Worm (Caenorhabditis elegans) whole organism, young adult: ENCODE measurements around the gene acs-4.

Experiments
- B0019.2 ChIP-seq: fragments of 200-800 bp; sonication (Bioruptor generic); conservative IDR thresholded peaks from 2 replicates; pipeline ENCODE4 v1.3.6; 2022; ENCODE audit warnings: missing genetic modification reagents, missing genetic modification characterization, missing compliant biosample characterization
- B0336.3 ChIP-seq: fragments of 200-800 bp; sonication (Bioruptor generic); IDR thresholded peaks from 2 replicates; pipeline ENCODE4 v1.3.6; 2022; ENCODE audit warnings: missing genetic modification characterization, missing compliant biosample characterization
- F22D6.2 ChIP-seq: sonication (generic microtip); optimal IDR thresholded peaks from 2 replicates; lab custom pipeline; 2016; ENCODE audit warnings: mild to moderate bottlenecking, missing genetic modification characterization, missing compliant biosample characterization
- F33H1.4 ChIP-seq: fragments of 200-800 bp; sonication (Bioruptor generic); IDR thresholded peaks from 2 replicates; pipeline ENCODE4 v1.3.6; 2022; ENCODE audit warnings: missing genetic modification reagents, missing genetic modification characterization, missing compliant biosample characterization
- F37B4.10 ChIP-seq: fragments of 200-800 bp; sonication (Bioruptor generic); IDR thresholded peaks from 2 replicates; pipeline ENCODE4 v1.3.6; 2022; ENCODE audit warnings: missing genetic modification characterization, missing compliant biosample characterization
- F52B5.7 ChIP-seq: sonication (generic microtip); optimal IDR thresholded peaks from 2 replicates; lab custom pipeline; 2016; ENCODE audit warnings: mild to moderate bottlenecking, missing genetic modification characterization, missing compliant biosample characterization
- F57C9.4 ChIP-seq: sonication (generic microtip); optimal IDR thresholded peaks from 2 replicates; lab custom pipeline; 2017; ENCODE audit warnings: mild to moderate bottlenecking, missing genetic modification characterization, missing compliant biosample characterization
- K11D2.4 ChIP-seq: fragments of 200-800 bp; sonication (Bioruptor generic); IDR thresholded peaks from 2 replicates; pipeline ENCODE4 v1.3.6; 2022; ENCODE audit warnings: missing genetic modification reagents, missing genetic modification characterization, missing compliant biosample characterization
- K12H6.12 ChIP-seq: fragments of 200-800 bp; sonication (Bioruptor generic); optimal IDR thresholded peaks from 2 replicates; lab custom pipeline; 2018; ENCODE audit warnings: mild to moderate bottlenecking, missing genetic modification characterization, missing compliant biosample characterization
- Y53F4B.3 ChIP-seq: fragments of 200-800 bp; sonication (Bioruptor generic); IDR thresholded peaks from 2 replicates; pipeline ENCODE4 v1.3.6; 2022; ENCODE audit warnings: missing genetic modification reagents, missing genetic modification characterization, missing compliant biosample characterization
- akir-1 ChIP-seq: fragments of 200-800 bp; sonication (Bioruptor generic); optimal IDR thresholded peaks from 2 replicates; lab custom pipeline; 2018; ENCODE audit warnings: mild to moderate bottlenecking, missing genetic modification characterization, moderate library complexity, missing compliant biosample characterization
- ama-1 ChIP-seq, 3 experiments: fragments of 150-350 bp in 1 of 3; sonication (generic microtip) in 2 of 3; optimal IDR thresholded peaks; 2 replicates each; lab custom pipeline; 2014 to 2018; ENCODE audit warnings: missing biosample characterization in 2 of 3, missing genetic modification characterization in 2 of 3, missing genetic modification reagents in 2 of 3
- atf-7 ChIP-seq: sonication (generic microtip); optimal IDR thresholded peaks from 2 replicates; lab custom pipeline; 2017; ENCODE audit warnings: mild to moderate bottlenecking, missing genetic modification characterization, missing compliant biosample characterization
- athp-1 ChIP-seq: sonication (generic microtip); optimal IDR thresholded peaks from 2 replicates; lab custom pipeline; 2017; ENCODE audit warnings: mild to moderate bottlenecking, missing genetic modification characterization, missing compliant biosample characterization
- cebp-1 ChIP-seq, 2 experiments: fragments of 200-800 bp in 1 of 2; sonication (Bioruptor generic) in 1 of 2; sonication (generic microtip) in 1 of 2; IDR thresholded peaks in 1 of 2; optimal IDR thresholded peaks in 1 of 2; 2 replicates each; pipeline versions ENCODE4 v1.3.6 to Lab custom; 2017 to 2022; ENCODE audit warnings: missing compliant biosample characterization in 2 of 2, missing genetic modification characterization in 2 of 2, mild to moderate bottlenecking in 1 of 2, missing genetic modification reagents in 1 of 2, moderate library complexity in 1 of 2
- cebp-2 ChIP-seq: fragments of 200-800 bp; sonication (Bioruptor generic); IDR thresholded peaks from 2 replicates; pipeline ENCODE4 v1.3.6; 2022; ENCODE audit warnings: missing genetic modification characterization, missing compliant biosample characterization
- ceh-100 ChIP-seq: fragments of 200-800 bp; sonication (Bioruptor generic); IDR thresholded peaks from 2 replicates; pipeline ENCODE4 v1.3.6; 2022; ENCODE audit warnings: missing genetic modification reagents, missing genetic modification characterization, missing compliant biosample characterization
- ceh-79 ChIP-seq: sonication (generic microtip); optimal IDR thresholded peaks from 2 replicates; lab custom pipeline; 2017; ENCODE audit warnings: mild to moderate bottlenecking, missing genetic modification characterization, missing compliant biosample characterization
- chd-7 ChIP-seq: sonication (generic microtip); optimal IDR thresholded peaks from 2 replicates; lab custom pipeline; 2016; ENCODE audit warnings: mild to moderate bottlenecking, missing genetic modification characterization, moderate library complexity, missing compliant biosample characterization
- die-1 ChIP-seq: sonication (generic microtip); optimal IDR thresholded peaks from 2 replicates; lab custom pipeline; 2016; ENCODE audit warnings: missing genotype, mild to moderate bottlenecking, missing genetic modification characterization, missing compliant biosample characterization
- dox-1 ChIP-seq: fragments of 200-800 bp; sonication (Bioruptor generic); IDR thresholded peaks from 2 replicates; pipeline ENCODE4 v1.3.6; 2022; ENCODE audit warnings: missing genetic modification reagents, missing genetic modification characterization, missing compliant biosample characterization
- egl-18 ChIP-seq: fragments of 200-800 bp; sonication (Bioruptor generic); IDR thresholded peaks from 2 replicates; pipeline ENCODE4 v1.3.6; 2022; ENCODE audit warnings: missing genetic modification reagents, missing genetic modification characterization, missing compliant biosample characterization
- ekl-4 ChIP-seq: fragments of 200-800 bp; sonication (Bioruptor generic); IDR thresholded peaks from 2 replicates; pipeline ENCODE4 v1.3.6; 2022; ENCODE audit warnings: missing genetic modification reagents, missing genetic modification characterization, missing compliant biosample characterization
- ets-4 ChIP-seq: fragments of 200-800 bp; sonication (Bioruptor generic); optimal IDR thresholded peaks from 2 replicates; lab custom pipeline; 2018; ENCODE audit warnings: mild to moderate bottlenecking, missing genetic modification characterization, missing compliant biosample characterization
- fkh-3 ChIP-seq: sonication (generic microtip); optimal IDR thresholded peaks from 2 replicates; lab custom pipeline; 2016; ENCODE audit warnings: mild to moderate bottlenecking, missing genetic modification characterization, missing compliant biosample characterization
- him-1 ChIP-seq: sonication (generic microtip); optimal IDR thresholded peaks from 2 replicates; lab custom pipeline; 2016; ENCODE audit warnings: missing genotype, missing genetic modification reagents, missing genetic modification characterization, missing compliant biosample characterization
- hmg-20 ChIP-seq: fragments of 200-800 bp; sonication (Bioruptor generic); IDR thresholded peaks from 2 replicates; pipeline ENCODE4 v1.3.6; 2022; ENCODE audit warnings: missing genetic modification reagents, missing genetic modification characterization, missing compliant biosample characterization
- hsf-1 ChIP-seq: fragments of 200-800 bp; sonication (Bioruptor generic); IDR thresholded peaks from 2 replicates; pipeline ENCODE4 v1.3.6; 2022; ENCODE audit warnings: missing genetic modification reagents, missing genetic modification characterization, missing compliant biosample characterization
- lin-26 ChIP-seq: fragments of 200-800 bp; sonication (Bioruptor generic); IDR thresholded peaks from 2 replicates; pipeline ENCODE4 v1.3.6; 2022; ENCODE audit warnings: missing genetic modification reagents, missing genetic modification characterization, missing compliant biosample characterization
- lsl-1 ChIP-seq: fragments of 200-800 bp; sonication (Bioruptor generic); optimal IDR thresholded peaks from 2 replicates; lab custom pipeline; 2018; ENCODE audit warnings: mild to moderate bottlenecking, missing genetic modification characterization, moderate library complexity, missing compliant biosample characterization
- madf-10 ChIP-seq: sonication (generic microtip); optimal IDR thresholded peaks from 2 replicates; lab custom pipeline; 2016; ENCODE audit warnings: mild to moderate bottlenecking, missing genetic modification characterization, missing compliant biosample characterization
- madf-3 ChIP-seq: fragments of 200-800 bp; sonication (Bioruptor generic); IDR thresholded peaks from 2 replicates; pipeline ENCODE4 v1.3.6; 2022; ENCODE audit warnings: missing genetic modification reagents, missing genetic modification characterization, missing compliant biosample characterization
- madf-6 ChIP-seq: fragments of 200-800 bp; sonication (Bioruptor generic); IDR thresholded peaks from 2 replicates; pipeline ENCODE4 v1.3.6; 2022; ENCODE audit warnings: missing genetic modification reagents, missing genetic modification characterization, missing compliant biosample characterization
- mcd-1 ChIP-seq: fragments of 200-800 bp; sonication (Bioruptor generic); IDR thresholded peaks from 2 replicates; pipeline ENCODE4 v1.3.6; 2022; ENCODE audit warnings: missing genetic modification reagents, missing genetic modification characterization, missing compliant biosample characterization
- mes-4 ChIP-seq: sonication (generic microtip); optimal IDR thresholded peaks from 2 replicates; lab custom pipeline; 2016; ENCODE audit warnings: missing genotype, missing genetic modification characterization, missing compliant biosample characterization
- nfyb-1 ChIP-seq: fragments of 200-800 bp; sonication (Bioruptor generic); IDR thresholded peaks from 2 replicates; pipeline ENCODE4 v1.3.6; 2022; ENCODE audit warnings: missing genetic modification reagents, missing genetic modification characterization, missing compliant biosample characterization
- pha-4 ChIP-seq: fragments of 150-350 bp; sonication (generic microtip); optimal IDR thresholded peaks from 2 replicates; lab custom pipeline; 2014; ENCODE audit warnings: missing biosample characterization, missing genetic modification reagents, missing genetic modification characterization
- sdz-38 ChIP-seq: sonication (generic microtip); optimal IDR thresholded peaks from 2 replicates; lab custom pipeline; 2016; ENCODE audit warnings: missing genotype, missing genetic modification characterization, missing compliant biosample characterization
- snpc-1.3 ChIP-seq: sonication (generic microtip); optimal IDR thresholded peaks from 2 replicates; lab custom pipeline; 2017; ENCODE audit warnings: missing genetic modification characterization, mild to moderate bottlenecking, missing compliant biosample characterization, antibody characterized with exemption, moderate library complexity, missing genotype, missing genetic modification reagents; ENCODE audit not compliant: insufficient read depth
- tbx-9 ChIP-seq: sonication (generic microtip); optimal IDR thresholded peaks from 2 replicates; lab custom pipeline; 2016; ENCODE audit warnings: borderline replicate concordance, missing genetic modification characterization, inconsistent platforms, missing compliant biosample characterization
- unc-130 ChIP-seq: sonication (generic microtip); optimal IDR thresholded peaks from 2 replicates; lab custom pipeline; 2016; ENCODE audit warnings: missing genetic modification reagents, missing genetic modification characterization, missing compliant biosample characterization
- unc-62 ChIP-seq: fragments of 150-350 bp; optimal IDR thresholded peaks from 2 replicates; lab custom pipeline; 2014; ENCODE audit warnings: missing biosample characterization, missing genetic modification reagents, missing genetic modification characterization
- ztf-18 ChIP-seq: sonication (generic microtip); optimal IDR thresholded peaks from 2 replicates; lab custom pipeline; 2016; ENCODE audit warnings: missing genotype, mild to moderate bottlenecking, missing genetic modification characterization, missing compliant biosample characterization
- ztf-22 ChIP-seq: fragments of 200-800 bp; sonication (Bioruptor generic); optimal IDR thresholded peaks from 2 replicates; lab custom pipeline; 2018; ENCODE audit warnings: mild to moderate bottlenecking, missing genetic modification characterization, moderate library complexity, missing compliant biosample characterization
- ztf-3 ChIP-seq: fragments of 200-800 bp; sonication (Bioruptor generic); optimal IDR thresholded peaks from 2 replicates; lab custom pipeline; 2018; ENCODE audit warnings: mild to moderate bottlenecking, missing genetic modification characterization, missing compliant biosample characterization

The acs-4 gene

DNA sequence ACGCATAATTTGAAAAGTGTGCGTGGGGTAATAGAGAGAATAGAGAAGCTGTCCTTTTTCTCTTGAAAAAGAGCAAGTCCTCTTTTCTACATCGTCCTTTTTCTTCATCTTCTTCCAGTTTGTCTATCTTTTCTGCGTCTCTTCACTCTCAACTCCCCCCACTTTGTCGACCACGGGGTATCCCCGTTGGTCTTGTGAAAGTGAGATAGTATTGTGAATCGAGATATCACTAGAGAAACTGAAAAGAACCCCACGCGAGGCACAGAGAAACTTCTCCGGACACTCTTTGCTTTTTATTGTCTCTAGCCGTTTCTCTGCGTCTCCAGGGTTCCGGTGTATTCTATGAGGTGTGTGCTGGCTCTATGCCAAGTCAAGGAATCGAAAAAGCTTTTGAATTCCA, 12.0 kb upstream of the acs-4 start (continued):
- TF ChIP-seq ceh-79 (tag; lab: Kevin White, UChicago) (no peak), ztf-18 (tag; lab: Kevin White, UChicago) (peak; percentile 18), fkh-3 (tag; lab: Kevin White, UChicago) (no peak), B0336.3 (GFP tag; lab: Robert Waterston, UW) (peak; percentile 87), pha-4 (peak; percentile 38), unc-62 (GFP tag; lab: Kevin White, UChicago) (peak; percentile 29), sdz-38 (tag; lab: Kevin White, UChicago) (no peak), snpc-1.3 (tag; lab: Kevin White, UChicago) (no peak), tbx-9 (tag; lab: Kevin White, UChicago) (no peak), K12H6.12 (tag; lab: Kevin White, UChicago) (peak; percentile 94), athp-1 (peak; percentile 18), hsf-1 (GFP tag; lab: Robert Waterston, UW) (peak; percentile 85), egl-18 (GFP tag; lab: Robert Waterston, UW) (no peak), cebp-1 (GFP tag; IDR thresholded peaks at IDR 0.05; lab: Robert Waterston, UW) (no peak), cebp-1 (tag; optimal IDR thresholded peaks at IDR 0.05; lab: Kevin White, UChicago) (peak; percentile 88), lin-26 (0 out of 2 replicates have a peak, but pooled peaks have one; percentile 43), K11D2.4 (peak; percentile 88), chd-7 (peak; percentile 87), him-1 (no peak), Y53F4B.3 (GFP tag; lab: Robert Waterston, UW) (no peak), dox-1 (GFP tag; lab: Robert Waterston, UW) (peak; percentile 73), B0019.2 (GFP tag; lab: Robert Waterston, UW) (no peak), F37B4.10 (GFP tag; lab: Robert Waterston, UW) (no peak), atf-7 (tag; lab: Kevin White, UChicago) (peak; percentile 94), unc-130 (GFP tag; lab: Kevin White, UChicago) (no peak), mcd-1 (peak; percentile 71), F57C9.4 (tag; lab: Kevin White, UChicago) (no peak), die-1 (tag; lab: Kevin White, UChicago) (peak; percentile 39), ztf-22 (GFP tag; lab: Kevin White, UChicago) (no peak), F22D6.2 (tag; lab: Kevin White, UChicago) (peak; percentile 3), ceh-100 (0 out of 2 replicates have a peak, but pooled peaks have one; percentile 44), madf-10 (peak; percentile 71), nfyb-1 (GFP tag; lab: Robert Waterston, UW) (peak; percentile 90), akir-1 (no peak), mes-4 (no peak)

DNA sequence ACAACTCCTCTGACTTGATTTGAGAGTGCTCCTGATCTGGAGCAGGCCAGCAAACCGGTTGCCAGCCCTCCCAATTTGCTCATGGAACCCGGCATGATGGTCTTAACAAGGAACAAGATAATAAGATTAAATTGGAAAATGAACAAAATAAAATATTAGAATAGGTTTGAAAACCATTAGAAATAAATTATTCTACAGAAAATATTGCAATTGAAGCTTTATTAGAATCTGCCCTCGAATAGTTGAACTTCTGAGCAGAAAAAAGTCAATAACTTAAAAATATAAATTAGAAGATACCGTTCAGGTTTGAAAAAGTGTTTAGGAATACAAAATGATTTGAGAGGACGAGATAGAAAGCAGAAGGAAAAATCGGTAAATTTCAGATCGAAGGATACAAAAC, 8.9 kb upstream of the acs-4 start, which contains the start of gene nuo-4:
Gene nuo-4 (minus strand): TSS at position 101 of the 400 bp plus-strand sequence.
- TF ChIP-seq madf-6 (no peak), ekl-4 (GFP tag; lab: Robert Waterston, UW) (no peak), F52B5.7 (tag; lab: Kevin White, UChicago) (no peak), madf-3 (peak; percentile 73; the same call in 1 of the 2 replicates)

DNA sequence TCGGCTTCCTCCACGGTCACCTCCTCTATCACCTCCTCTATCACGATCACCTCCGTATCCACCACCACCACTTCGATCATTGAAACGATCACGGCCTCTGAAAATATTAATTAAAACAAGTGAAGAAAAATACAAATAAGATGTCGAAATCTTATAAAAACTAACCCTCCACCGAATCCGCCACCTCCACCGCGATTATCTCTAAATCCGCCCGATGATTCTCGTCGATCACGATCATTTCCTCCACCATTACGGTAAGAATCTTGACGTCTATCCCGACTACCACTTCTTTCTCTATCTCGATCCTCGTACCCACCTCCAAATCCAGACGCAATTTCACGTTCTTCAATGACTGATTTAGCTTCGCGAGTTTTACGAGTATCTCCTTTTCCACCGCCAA, 8.4 kb upstream of the acs-4 start:
- TF ChIP-seq ama-1 (optimal IDR thresholded peaks at IDR 0.05; lab: Kevin White, UChicago), result no peak
- no peak for TF ChIP-seq ama-1 (GFP tag; optimal IDR thresholded peaks at IDR 0.05; lab: Kevin White, UChicago)
- TF ChIP-seq madf-6, result no peak
- no peak for TF ChIP-seq ets-4 (GFP tag; lab: Kevin White, UChicago)
- no peak for TF ChIP-seq lsl-1
- TF ChIP-seq ekl-4 (GFP tag; lab: Robert Waterston, UW), result no peak
- no peak for TF ChIP-seq egl-18 (GFP tag; lab: Robert Waterston, UW)
- TF ChIP-seq F33H1.4 (GFP tag; lab: Robert Waterston, UW), result no peak
- TF ChIP-seq ztf-3 (GFP tag; lab: Kevin White, UChicago), result no peak
- no peak for TF ChIP-seq cebp-2 (GFP tag; lab: Robert Waterston, UW)
- no peak for TF ChIP-seq hmg-20
